Fruit fly (Drosophila melanogaster) whole organism, pupa: ENCODE results near the gene RecQ5.

Source experiments
- CG10348 ChIP-seq: fragments of 200-800 bp; sonication (Bioruptor generic); IDR thresholded peaks from 2 replicates; pipeline ENCODE4 v1.3.6; 2022; ENCODE audit warnings: missing biosample characterization, missing genetic modification characterization
- CG12605 ChIP-seq: fragments of 200-800 bp; sonication (Bioruptor generic); IDR thresholded peaks from 2 replicates; pipeline ENCODE4 v1.3.6; 2022; ENCODE audit warnings: missing biosample characterization, missing genetic modification characterization
- CG13204 ChIP-seq: fragments of 200-800 bp; sonication (Bioruptor generic); optimal IDR thresholded peaks from 2 replicates; lab custom pipeline; 2018; ENCODE audit warnings: missing biosample characterization, mild to moderate bottlenecking, missing genetic modification characterization, moderate library complexity
- CG14655 ChIP-seq: fragments of 200-800 bp; sonication (Bioruptor generic); optimal IDR thresholded peaks from 3 replicates; lab custom pipeline; 2017; ENCODE audit warnings: mild to moderate bottlenecking, missing biosample characterization, missing genetic modification reagents, missing genetic modification characterization
- CG15710 ChIP-seq: fragments of 200-800 bp; sonication (Bioruptor generic); optimal IDR thresholded peaks from 2 replicates; lab custom pipeline; 2018; ENCODE audit warnings: missing biosample characterization, mild to moderate bottlenecking, missing genetic modification characterization, moderate library complexity
- CG17806 ChIP-seq: fragments of 200-800 bp; sonication (Bioruptor generic); optimal IDR thresholded peaks from 2 replicates; lab custom pipeline; 2018; ENCODE audit warnings: missing biosample characterization, mild to moderate bottlenecking, missing genetic modification characterization, moderate library complexity
- CG32121 ChIP-seq: fragments of 200-800 bp; sonication (Bioruptor generic); IDR thresholded peaks from 2 replicates; pipeline ENCODE4 v1.3.6; 2022; ENCODE audit warnings: missing biosample characterization, missing genetic modification characterization
- CG34367 ChIP-seq: fragments of 200-800 bp; sonication (Bioruptor generic); optimal IDR thresholded peaks from 2 replicates; lab custom pipeline; 2018; ENCODE audit warnings: missing biosample characterization, mild to moderate bottlenecking, missing genetic modification characterization
- CG4496 ChIP-seq: fragments of 200-800 bp; sonication (Bioruptor generic); IDR thresholded peaks from 3 replicates; pipeline ENCODE4 v1.3.6; 2022; ENCODE audit warnings: missing biosample characterization, missing genetic modification characterization
- CG8159 ChIP-seq: fragments of 200-800 bp; sonication (Bioruptor generic); optimal IDR thresholded peaks from 3 replicates; lab custom pipeline; 2018; ENCODE audit warnings: missing biosample characterization, mild to moderate bottlenecking, missing genetic modification characterization, moderate library complexity
- CG8301 ChIP-seq: fragments of 200-800 bp; sonication (Bioruptor generic); optimal IDR thresholded peaks from 2 replicates; lab custom pipeline; 2018; ENCODE audit warnings: missing biosample characterization, mild to moderate bottlenecking, missing genetic modification characterization
- CG9948 ChIP-seq: fragments of 200-800 bp; sonication (Bioruptor generic); optimal IDR thresholded peaks from 2 replicates; lab custom pipeline; 2018; ENCODE audit warnings: missing biosample characterization, mild to moderate bottlenecking, missing genetic modification characterization, moderate library complexity
- D1 ChIP-seq: fragments of 200-800 bp; sonication (Bioruptor generic); optimal IDR thresholded peaks from 2 replicates; lab custom pipeline; 2018; ENCODE audit warnings: missing biosample characterization, mild to moderate bottlenecking, missing genetic modification characterization, moderate library complexity
- EcR ChIP-seq: fragments of 200-800 bp; sonication (Bioruptor generic); optimal IDR thresholded peaks from 3 replicates; lab custom pipeline; 2019; ENCODE audit warnings: missing biosample characterization, missing genetic modification characterization, mild to moderate bottlenecking, moderate library complexity, missing genetic modification reagents
- Ets98B ChIP-seq: fragments of 200-800 bp; sonication (Bioruptor generic); IDR thresholded peaks from 2 replicates; pipeline ENCODE4 v1.3.6; 2022; ENCODE audit warnings: missing biosample characterization, missing genetic modification characterization
- Pif1A ChIP-seq: fragments of 200-800 bp; sonication (Bioruptor generic); optimal IDR thresholded peaks from 3 replicates; lab custom pipeline; 2016; ENCODE audit warnings: missing biosample characterization, missing genetic modification characterization
- Pif1B ChIP-seq: fragments of 200-800 bp; sonication (Bioruptor generic); optimal IDR thresholded peaks from 3 replicates; lab custom pipeline; 2016; ENCODE audit warnings: missing biosample characterization, missing genetic modification characterization
- Snoo ChIP-seq: fragments of 200-800 bp; sonication (Bioruptor generic); optimal IDR thresholded peaks from 3 replicates; lab custom pipeline; 2017; ENCODE audit warnings: missing biosample characterization, mild to moderate bottlenecking, missing genetic modification characterization, inconsistent platforms
- fd96Ca ChIP-seq: fragments of 200-800 bp; sonication (Bioruptor generic); IDR thresholded peaks from 3 replicates; pipeline ENCODE4 v1.3.6; 2022; ENCODE audit warnings: missing biosample characterization, missing genetic modification characterization
- gl ChIP-seq: fragments of 200-800 bp; sonication (Bioruptor generic); optimal IDR thresholded peaks from 2 replicates; lab custom pipeline; 2018; ENCODE audit warnings: missing biosample characterization, mild to moderate bottlenecking, missing genetic modification characterization
- rn ChIP-seq: fragments of 200-800 bp; sonication (Bioruptor generic); IDR thresholded peaks from 2 replicates; pipeline ENCODE4 v1.3.6; 2022; ENCODE audit warnings: missing biosample characterization, missing genetic modification characterization

RecQ5 gene

DNA sequence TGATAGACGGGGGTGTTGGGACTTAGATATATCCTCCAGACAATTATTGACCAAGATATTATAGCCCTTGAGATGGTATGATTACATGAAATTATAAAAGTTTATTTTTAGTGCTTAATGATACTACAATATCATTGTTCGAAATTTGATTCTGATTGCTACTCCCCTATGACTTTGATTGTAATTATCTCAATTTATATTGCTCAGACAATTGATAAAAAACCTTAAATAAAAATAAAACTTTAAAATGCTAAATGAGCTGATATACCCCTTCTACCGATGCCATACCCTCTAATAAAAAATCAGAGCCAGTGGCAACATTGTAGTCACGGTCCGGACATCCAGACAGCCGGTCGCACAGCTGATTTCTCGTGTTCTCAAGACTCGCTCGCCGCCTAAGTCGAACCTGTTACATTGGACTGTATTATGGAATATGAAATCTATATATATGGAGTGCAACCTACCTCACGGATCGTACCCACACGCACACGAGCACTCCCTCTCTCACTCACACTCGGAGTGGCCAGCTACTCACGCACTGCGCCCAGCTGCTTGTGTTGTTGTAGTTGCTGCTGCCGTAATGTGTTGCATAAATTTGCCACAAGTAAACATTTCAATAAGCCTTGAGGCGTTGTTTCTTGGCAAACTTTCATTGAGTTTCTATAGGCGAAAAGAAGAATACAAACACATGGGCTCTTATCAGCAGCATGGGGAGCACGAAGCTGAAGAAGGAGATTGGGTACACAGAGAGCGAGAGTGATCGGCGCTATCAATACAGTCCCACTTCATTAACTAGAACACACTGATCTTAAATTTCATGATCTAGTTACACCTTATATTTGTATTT lies 18.7 kb downstream of the RecQ5 start:
- TF ChIP-seq fd96Ca (peak; percentile 63; the same call in 2 of the 3 replicates), CG13204 (GFP tag; lab: Kevin White, UChicago) (no peak), gl (tag; lab: Kevin White, UChicago) (no peak), CG8159 (tag; lab: Kevin White, UChicago) (peak; percentile 81), CG14655 (peak; percentile 84), CG17806 (tag; lab: Kevin White, UChicago) (peak; percentile 77), Ets98B (GFP tag; lab: Robert Waterston, UW) (peak; percentile 4; the same call in 1 of the 2 replicates), D1 (tag; lab: Kevin White, UChicago) (peak; percentile 69), Pif1B (GFP tag; lab: Kevin White, UChicago) (peak; percentile 45), CG15710 (tag; lab: Kevin White, UChicago) (peak; percentile 74), Pif1A (GFP tag; lab: Kevin White, UChicago) (no peak), CG12605 (GFP tag; lab: Robert Waterston, UW) (no peak), rn (GFP tag; lab: Robert Waterston, UW) (no peak), CG9948 (tag; lab: Kevin White, UChicago) (peak; percentile 84), CG10348 (no peak), CG8301 (tag; lab: Kevin White, UChicago) (peak; percentile 77), CG4496 (GFP tag; lab: Robert Waterston, UW) (peak; percentile 38; the same call in 1 of the 3 replicates), CG32121 (peak; percentile 56; the same call in 1 of the 2 replicates), EcR (GFP tag; lab: Kevin White, UChicago) (peak; percentile 40), Snoo (tag; lab: Kevin White, UChicago) (no peak), CG34367 (peak; percentile 75)

DNA sequence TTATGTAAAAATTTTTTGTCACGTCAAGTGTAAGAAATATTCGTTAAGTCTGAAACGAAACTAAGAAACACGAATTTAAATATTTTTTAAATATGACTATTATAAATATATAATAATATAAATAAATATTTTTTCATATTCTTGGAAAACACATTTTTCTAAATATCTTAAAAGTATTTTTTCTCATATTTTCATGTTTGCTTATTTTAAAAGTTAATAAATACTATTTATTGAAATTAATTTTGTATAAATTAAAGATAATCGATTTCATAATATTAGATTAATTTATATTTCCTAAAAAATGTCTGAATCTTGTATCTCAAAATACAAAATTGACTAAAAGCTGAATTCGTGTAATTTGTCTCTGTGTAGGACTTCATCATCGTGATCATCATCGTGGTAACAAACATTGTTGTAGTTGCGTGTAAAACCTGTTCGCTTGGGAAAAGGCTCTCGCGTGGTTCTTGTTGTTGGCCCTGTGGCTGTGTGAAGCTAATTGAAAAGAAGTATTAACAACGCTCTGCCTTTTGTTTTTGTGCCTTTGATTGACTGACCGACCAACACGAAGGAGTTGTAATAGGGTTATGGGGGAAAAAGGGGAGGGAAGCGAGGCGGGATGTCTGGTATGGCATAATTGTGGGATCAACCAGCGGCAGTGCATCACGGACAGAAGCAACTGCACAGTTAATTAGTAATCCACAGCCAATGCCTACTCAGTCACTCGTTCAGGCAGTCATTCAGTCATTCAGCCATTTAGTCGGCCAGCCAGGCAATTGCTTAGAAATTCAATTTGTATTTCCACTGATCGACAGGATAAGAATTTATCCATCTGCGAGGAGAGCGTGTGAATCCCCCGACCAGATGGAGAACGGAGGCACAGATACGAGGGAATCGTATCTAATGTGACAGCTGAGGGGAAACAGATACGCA lies 20.2 kb downstream of the RecQ5 start:
- TF ChIP-seq CG13204 (GFP tag; lab: Kevin White, UChicago): no peak
- no peak for TF ChIP-seq Ets98B (GFP tag; lab: Robert Waterston, UW)
- TF ChIP-seq CG14655: peak; percentile 51
- TF ChIP-seq gl (tag; lab: Kevin White, UChicago): no peak
- TF ChIP-seq Pif1B (GFP tag; lab: Kevin White, UChicago): peak; percentile 13
- no peak for TF ChIP-seq EcR (GFP tag; lab: Kevin White, UChicago)
- no peak for TF ChIP-seq Pif1A (GFP tag; lab: Kevin White, UChicago)
- no peak for TF ChIP-seq CG8301 (tag; lab: Kevin White, UChicago)
- TF ChIP-seq CG15710 (tag; lab: Kevin White, UChicago): peak; percentile 48
- TF ChIP-seq CG32121: no peak
- no peak for TF ChIP-seq CG4496 (GFP tag; lab: Robert Waterston, UW)
- no peak for TF ChIP-seq rn (GFP tag; lab: Robert Waterston, UW)
- TF ChIP-seq D1 (tag; lab: Kevin White, UChicago): peak; percentile 57
- peak; percentile 79 for TF ChIP-seq CG8159 (tag; lab: Kevin White, UChicago)
- peak; percentile 37 for TF ChIP-seq CG17806 (tag; lab: Kevin White, UChicago)
- TF ChIP-seq CG34367: peak; percentile 5
- TF ChIP-seq fd96Ca: no peak
- no peak for TF ChIP-seq CG12605 (GFP tag; lab: Robert Waterston, UW)
- no peak for TF ChIP-seq CG10348
- no peak for TF ChIP-seq Snoo (tag; lab: Kevin White, UChicago)
- TF ChIP-seq CG9948 (tag; lab: Kevin White, UChicago): peak; percentile 64

DNA sequence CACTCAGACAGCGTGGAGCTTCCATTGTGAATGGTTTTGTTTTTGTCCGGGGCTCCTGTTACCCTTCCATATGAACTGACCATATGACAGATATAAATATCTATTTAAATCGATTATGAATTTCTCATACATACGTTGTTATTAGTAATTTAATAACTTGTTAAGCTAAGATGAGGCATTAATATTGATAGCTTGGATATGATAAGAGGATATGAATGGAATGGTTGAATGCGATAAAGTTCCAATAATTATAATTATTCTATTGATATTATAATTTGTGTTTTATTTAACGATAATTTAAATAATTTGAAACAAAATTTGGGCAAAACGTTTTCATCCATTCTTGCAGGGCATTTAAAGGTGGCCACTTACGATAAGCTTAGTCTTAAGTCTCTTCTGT lies 21.4 kb downstream of the RecQ5 start:
- TF ChIP-seq Ets98B (GFP tag; lab: Robert Waterston, UW) (no peak), gl (tag; lab: Kevin White, UChicago) (no peak), CG8301 (tag; lab: Kevin White, UChicago) (peak; percentile 24), CG12605 (GFP tag; lab: Robert Waterston, UW) (no peak), rn (GFP tag; lab: Robert Waterston, UW) (no peak), CG13204 (GFP tag; lab: Kevin White, UChicago) (no peak), EcR (GFP tag; lab: Kevin White, UChicago) (no peak), Pif1A (GFP tag; lab: Kevin White, UChicago) (peak; percentile 18), CG15710 (tag; lab: Kevin White, UChicago) (peak; percentile 76), CG9948 (tag; lab: Kevin White, UChicago) (peak; percentile 77), CG10348 (no peak), Pif1B (GFP tag; lab: Kevin White, UChicago) (peak; percentile 22), CG14655 (peak; percentile 59), CG17806 (tag; lab: Kevin White, UChicago) (peak; percentile 79), CG4496 (GFP tag; lab: Robert Waterston, UW) (0 out of 3 replicates have a peak, but pooled peaks have one; percentile 4), D1 (tag; lab: Kevin White, UChicago) (peak; percentile 22), CG32121 (no peak), fd96Ca (no peak), Snoo (tag; lab: Kevin White, UChicago) (peak; percentile 35), CG34367 (peak; percentile 73), CG8159 (tag; lab: Kevin White, UChicago) (peak; percentile 88)

DNA sequence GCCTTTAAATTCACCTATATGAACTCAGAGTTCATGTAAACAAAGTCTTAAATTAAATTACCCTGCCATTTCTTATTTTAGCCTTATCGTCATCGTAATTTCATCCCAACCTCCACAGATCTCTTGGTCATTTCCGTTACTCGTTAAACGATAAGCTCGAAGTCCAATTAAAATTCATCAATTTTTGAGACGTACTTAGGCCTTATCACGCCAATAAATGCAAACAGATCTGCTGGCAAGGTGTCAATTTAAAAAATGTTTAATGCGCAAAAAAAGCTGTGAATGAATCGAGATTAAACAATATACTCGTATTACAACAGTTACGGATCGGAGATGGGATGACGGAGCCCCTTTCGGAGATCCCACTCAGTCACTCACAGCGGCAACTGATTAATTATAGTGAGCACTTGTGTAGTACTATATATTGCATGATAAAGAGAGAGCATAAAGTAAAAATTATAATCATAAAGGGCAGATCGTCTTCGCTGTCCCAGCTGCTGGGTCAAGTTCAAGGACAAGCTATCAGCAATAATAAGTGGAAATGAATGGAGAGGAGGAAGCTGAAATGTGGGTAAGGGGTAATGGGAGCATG lies 22.6 kb downstream of the RecQ5 start:
- TF ChIP-seq CG13204 (GFP tag; lab: Kevin White, UChicago) (no peak), EcR (GFP tag; lab: Kevin White, UChicago) (peak; percentile 68)
- TF ChIP-seq, all 21 proteins: peak for 1
